Fruit fly (Drosophila melanogaster): ENCODE measurements around the gene CG45122.

DNA sequence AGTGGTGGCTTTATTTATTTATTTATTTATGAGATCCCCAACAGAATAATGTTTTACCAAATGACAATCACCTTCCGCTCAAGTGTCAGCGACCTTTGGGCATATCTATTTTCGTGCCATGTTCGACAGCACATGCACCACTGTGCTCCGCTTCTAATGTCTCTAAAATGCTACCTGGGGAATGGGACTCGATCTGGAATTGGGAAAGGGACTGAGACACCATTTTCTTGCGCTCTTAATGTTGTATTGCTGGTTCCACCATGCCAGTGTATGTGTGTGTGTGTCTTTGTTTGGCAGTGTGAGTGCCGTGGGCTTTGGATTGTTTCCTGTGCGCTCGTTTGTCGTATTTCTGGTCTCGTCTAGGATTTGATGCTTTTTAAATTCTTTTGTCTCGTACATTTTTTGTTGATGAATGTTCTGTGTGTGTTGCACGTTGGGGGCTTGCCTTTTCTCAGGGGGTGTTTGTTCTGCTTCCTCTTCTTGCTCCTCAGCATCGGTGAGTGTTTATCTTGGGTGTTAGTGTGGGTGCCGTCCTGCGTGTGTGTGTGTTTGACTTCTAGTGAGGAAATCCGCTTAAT lies 21.3 kb downstream of the CG45122 start:
- no peak for TF ChIP-seq ss (GFP tag; optimal IDR thresholded peaks at IDR 0.05)
- TF ChIP-seq fd59A (GFP tag; optimal IDR thresholded peaks at IDR 0.05), result no peak
- no peak for TF ChIP-seq cyc (GFP tag; optimal IDR thresholded peaks at IDR 0.05)
- TF ChIP-seq achi (GFP tag; optimal IDR thresholded peaks at IDR 0.05), result no peak
- no peak for TF ChIP-seq Eip78C (GFP tag)
- TF ChIP-seq OdsH (GFP tag; optimal IDR thresholded peaks at IDR 0.05), result no peak
- TF ChIP-seq CG3032 (tag; optimal IDR thresholded peaks at IDR 0.05), result no peak
- TF ChIP-seq Sox102F (GFP tag; optimal IDR thresholded peaks at IDR 0.05), result no peak
- TF ChIP-seq Blimp-1 (GFP tag; optimal IDR thresholded peaks at IDR 0.05), result no peak
- TF ChIP-seq Eip93F (GFP tag; optimal IDR thresholded peaks at IDR 0.05), result no peak
- no peak for TF ChIP-seq CG11294 (GFP tag; IDR thresholded peaks at IDR 0.05)
- TF ChIP-seq topi (GFP tag; optimal IDR thresholded peaks at IDR 0.05), result no peak
- TF ChIP-seq salr (GFP tag; optimal IDR thresholded peaks at IDR 0.05), result no peak
- TF ChIP-seq pdm3 (GFP tag; optimal IDR thresholded peaks at IDR 0.05), result no peak
